Worm (Caenorhabditis elegans) whole organism, L1 larva: ENCODE measurements around the gene R144.12.

ENCODE experiments used
- aly-2 ChIP-seq: fragments of 150-350 bp; optimal IDR thresholded peaks from 2 replicates; lab custom pipeline; 2014; ENCODE audit warnings: missing biosample characterization, missing genetic modification characterization
- blmp-1 ChIP-seq: fragments of 150-350 bp; optimal IDR thresholded peaks from 2 replicates; lab custom pipeline; 2014; ENCODE audit warnings: missing biosample characterization, missing genetic modification characterization
- lin-13 ChIP-seq: fragments of 150-350 bp; optimal IDR thresholded peaks from 2 replicates; lab custom pipeline; 2014; ENCODE audit warnings: missing biosample characterization, missing genetic modification reagents, missing genetic modification characterization
- lsy-2 ChIP-seq, 2 experiments: fragments of 150-350 bp; optimal IDR thresholded peaks; 2 replicates each; lab custom pipeline; 2014; ENCODE audit warnings: missing biosample characterization in 2 of 2, missing genetic modification characterization in 2 of 2
- nhr-237 ChIP-seq: fragments of 150-350 bp; optimal IDR thresholded peaks from 2 replicates; lab custom pipeline; 2014; ENCODE audit warnings: missing biosample characterization, missing genetic modification characterization
- snpc-4 ChIP-seq: fragments of 150-350 bp; optimal IDR thresholded peaks from 2 replicates; lab custom pipeline; 2014; ENCODE audit warnings: missing biosample characterization, missing genetic modification characterization
- swsn-7 ChIP-seq: sonication (generic microtip); optimal IDR thresholded peaks from 2 replicates; lab custom pipeline; 2016; ENCODE audit warnings: missing genetic modification characterization, missing compliant biosample characterization
- unc-86 ChIP-seq: sonication (generic microtip); optimal IDR thresholded peaks from 2 replicates; lab custom pipeline; 2016; ENCODE audit warnings: missing genetic modification characterization, missing compliant biosample characterization
- ztf-4 ChIP-seq: fragments of 150-350 bp; optimal IDR thresholded peaks from 2 replicates; lab custom pipeline; 2014; ENCODE audit warnings: missing biosample characterization, missing genetic modification characterization

DNA sequence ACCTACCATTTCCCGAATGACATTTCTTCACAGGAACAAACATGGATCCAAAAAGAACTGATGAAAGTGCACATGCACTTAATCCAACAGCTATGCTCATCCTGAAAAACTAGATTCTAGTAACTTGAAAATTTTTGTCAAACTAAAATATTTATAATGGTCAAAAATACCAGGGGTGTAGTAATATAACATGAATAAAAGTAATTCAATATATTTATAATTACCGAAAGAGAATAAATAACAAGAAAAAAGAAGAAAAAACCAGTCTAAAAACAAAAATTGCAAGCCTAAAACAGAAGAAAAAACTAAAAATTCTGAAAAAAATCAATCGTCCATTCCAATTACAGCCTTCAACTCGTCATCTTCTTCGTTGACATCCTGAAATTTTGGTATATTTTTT, 2.2 kb downstream of the R144.12 start, which contains the start of gene R144.6:
- TF ChIP-seq snpc-4 (no peak), lin-13 (no peak), blmp-1 (no peak), lsy-2 (tag; optimal IDR thresholded peaks at IDR 0.05; lab: Kevin White, UChicago) (no peak), unc-86 (tag; lab: Kevin White, UChicago) (no peak), ztf-4 (tag; lab: Kevin White, UChicago) (no peak), swsn-7 (no peak), aly-2 (tag; lab: Kevin White, UChicago) (no peak), nhr-237 (tag; lab: Kevin White, UChicago) (no peak)
